Fruit fly (Drosophila melanogaster): Measurements from ENCODE around the gene Cyp6d5.

The Cyp6d5 gene

dm6 chr3R:14041647-14042046 is 12.6 kb downstream of the Cyp6d5 start (continued):
- TF ChIP-seq CG3065 (GFP tag; optimal IDR thresholded peaks at IDR 0.05): no peak
- no peak for TF ChIP-seq lola (GFP tag; optimal IDR thresholded peaks at IDR 0.05)
- no peak for TF ChIP-seq CG4617 (GFP tag; optimal IDR thresholded peaks at IDR 0.05; ENCODE audit: borderline replicate concordance)
- TF ChIP-seq run (tag; optimal IDR thresholded peaks at IDR 0.05): no peak
- no peak for TF ChIP-seq Fer2 (tag; optimal IDR thresholded peaks at IDR 0.05)
- TF ChIP-seq prd (optimal IDR thresholded peaks at IDR 0.05): no peak
- TF ChIP-seq prd (GFP tag; IDR thresholded peaks at IDR 0.05): no peak
- no peak for TF ChIP-seq PHDP (tag; optimal IDR thresholded peaks at IDR 0.05)
- TF ChIP-seq unc-4 (GFP tag; IDR thresholded peaks at IDR 0.05; ENCODE audit: partially characterized antibody): no peak
- TF ChIP-seq CG11398 (GFP tag; optimal IDR thresholded peaks at IDR 0.05): no peak
- no peak for TF ChIP-seq peb (GFP tag; IDR thresholded peaks at IDR 0.05)
- peak; percentile 58 for TF ChIP-seq CG11504 (tag; optimal IDR thresholded peaks at IDR 0.05)
- TF ChIP-seq CG34422 (GFP tag; IDR thresholded peaks at IDR 0.05): no peak
- no peak for TF ChIP-seq tup (GFP tag; optimal IDR thresholded peaks at IDR 0.05)
- TF ChIP-seq Sox100B (GFP tag; optimal IDR thresholded peaks at IDR 0.05): no peak
- no peak for TF ChIP-seq Gug (GFP tag; IDR thresholded peaks at IDR 0.05)
- no peak for TF ChIP-seq sisA (GFP tag; IDR thresholded peaks at IDR 0.05)
- no peak for TF ChIP-seq aop (GFP tag; IDR thresholded peaks at IDR 0.05)
- TF ChIP-seq CG6654 (GFP tag; optimal IDR thresholded peaks at IDR 0.05): no peak
- no peak for TF ChIP-seq CrebB (tag; optimal IDR thresholded peaks at IDR 0.05)
- TF ChIP-seq CG10565 (GFP tag; optimal IDR thresholded peaks at IDR 0.05): no peak
- no peak for TF ChIP-seq inv (GFP tag; IDR thresholded peaks at IDR 0.05; ENCODE audit: partially characterized antibody)
- TF ChIP-seq Meics (GFP tag; optimal IDR thresholded peaks at IDR 0.05): peak; percentile 4
- no peak for TF ChIP-seq otp (GFP tag; IDR thresholded peaks at IDR 0.05)
- no peak for TF ChIP-seq CoRest (tag; optimal IDR thresholded peaks at IDR 0.05)
- no peak for TF ChIP-seq Bteb2 (GFP tag; optimal IDR thresholded peaks at IDR 0.05)
- no peak for TF ChIP-seq B-H2 (GFP tag; optimal IDR thresholded peaks at IDR 0.05)
- no peak for TF ChIP-seq CG6272 (GFP tag; IDR thresholded peaks at IDR 0.05)
- no peak for TF ChIP-seq Ada2b (GFP tag; IDR thresholded peaks at IDR 0.05)
- TF ChIP-seq sna (GFP tag; IDR thresholded peaks at IDR 0.05; ENCODE audit: partially characterized antibody): no peak
- TF ChIP-seq stwl (tag; optimal IDR thresholded peaks at IDR 0.05): no peak
- no peak for TF ChIP-seq klu (GFP tag; IDR thresholded peaks at IDR 0.05)
- no peak for TF ChIP-seq Opbp (GFP tag; IDR thresholded peaks at IDR 0.05; ENCODE audit: partially characterized antibody)
- TF ChIP-seq Rfx (GFP tag; IDR thresholded peaks at IDR 0.05): no peak; the same call in 1 of the 2 replicates
- no peak for TF ChIP-seq Sry-β (GFP tag; optimal IDR thresholded peaks at IDR 0.05)
- peak; percentile 50 for TF ChIP-seq CG3281 (GFP tag; optimal IDR thresholded peaks at IDR 0.05)
- TF ChIP-seq Atf3 (GFP tag; optimal IDR thresholded peaks at IDR 0.05): no peak
- TF ChIP-seq Scr (GFP tag; IDR thresholded peaks at IDR 0.05; ENCODE audit: partially characterized antibody): no peak
- no peak for TF ChIP-seq Mad (GFP tag; optimal IDR thresholded peaks at IDR 0.05)
- no peak for TF ChIP-seq cwo (GFP tag; optimal IDR thresholded peaks at IDR 0.05)
- TF ChIP-seq repo (GFP tag; optimal IDR thresholded peaks at IDR 0.05): no peak
- no peak for TF ChIP-seq her (GFP tag; optimal IDR thresholded peaks at IDR 0.05)
- no peak for TF ChIP-seq Dip3 (GFP tag; optimal IDR thresholded peaks at IDR 0.05)
- TF ChIP-seq CG7745 (tag; optimal IDR thresholded peaks at IDR 0.05): no peak
- no peak for TF ChIP-seq CG14860 (GFP tag; IDR thresholded peaks at IDR 0.05; ENCODE audit: partially characterized antibody)
- TF ChIP-seq CG4282 (GFP tag; optimal IDR thresholded peaks at IDR 0.05): no peak
- no peak for TF ChIP-seq CG17186 (GFP tag; optimal IDR thresholded peaks at IDR 0.05)
- TF ChIP-seq HLH3B (GFP tag; IDR thresholded peaks at IDR 0.05): 0 out of 2 replicates have a peak, but pooled peaks have one; percentile 28
- no peak for TF ChIP-seq lov (optimal IDR thresholded peaks at IDR 0.05)
- no peak for TF ChIP-seq lov (GFP tag; IDR thresholded peaks at IDR 0.05)
- no peak for TF ChIP-seq sima (GFP tag; optimal IDR thresholded peaks at IDR 0.05)
- TF ChIP-seq Dek (tag; optimal IDR thresholded peaks at IDR 0.05): no peak

Data from whole organism, embryonic.